Worm (Caenorhabditis elegans) whole organism, L4 larva: Measurements from ENCODE around the gene ZK632.4.

Source experiments
- F10B5.3 ChIP-seq: sonication (generic microtip); optimal IDR thresholded peaks from 2 replicates; lab custom pipeline; 2016; ENCODE audit warnings: mild to moderate bottlenecking, missing genetic modification characterization, missing compliant biosample characterization
- F26F4.8 ChIP-seq: fragments of 200-800 bp; sonication (Bioruptor generic); conservative IDR thresholded peaks from 2 replicates; pipeline ENCODE4 v1.3.6; 2022; ENCODE audit warnings: missing genetic modification characterization, missing compliant biosample characterization
- F44E2.7 ChIP-seq: fragments of 200-800 bp; sonication (Bioruptor generic); IDR thresholded peaks from 2 replicates; pipeline ENCODE4 v2.1.2; 2022; ENCODE audit warnings: missing genetic modification characterization, missing compliant biosample characterization
- F49E8.2 ChIP-seq: sonication (generic microtip); optimal IDR thresholded peaks from 2 replicates; lab custom pipeline; 2016; ENCODE audit warnings: missing compliant biosample characterization, mild to moderate bottlenecking, missing genetic modification characterization, borderline replicate concordance
- T20F7.1 ChIP-seq: fragments of 200-800 bp; sonication (Bioruptor generic); optimal IDR thresholded peaks from 2 replicates; lab custom pipeline; 2018; ENCODE audit warnings: mild to moderate bottlenecking, missing genetic modification characterization, missing compliant biosample characterization
- T26A8.4 ChIP-seq: fragments of 200-800 bp; sonication (Bioruptor generic); IDR thresholded peaks from 2 replicates; pipeline ENCODE4 v1.3.6; 2022; ENCODE audit warnings: missing genetic modification characterization, missing compliant biosample characterization
- ZK337.2 ChIP-seq: fragments of 200-800 bp; sonication (Bioruptor generic); IDR thresholded peaks from 2 replicates; pipeline ENCODE4 v1.3.6; 2022; ENCODE audit warnings: missing genetic modification reagents, missing genetic modification characterization, missing compliant biosample characterization
- ZK546.5 ChIP-seq, 2 experiments: sonication (generic microtip); optimal IDR thresholded peaks; 2 replicates each; lab custom pipeline; 2017; ENCODE audit warnings: missing biosample characterization in 2 of 2, missing genetic modification characterization in 2 of 2
- attf-4 ChIP-seq: sonication (generic microtip); optimal IDR thresholded peaks from 3 replicates; lab custom pipeline; 2017; ENCODE audit warnings: missing biosample characterization, missing genetic modification characterization
- ceh-28 ChIP-seq: fragments of 150-350 bp; optimal IDR thresholded peaks from 2 replicates; lab custom pipeline; 2014; ENCODE audit warnings: missing biosample characterization, missing genetic modification reagents, missing genetic modification characterization
- ceh-44 ChIP-seq: fragments of 200-800 bp; sonication (Bioruptor generic); IDR thresholded peaks from 2 replicates; pipeline ENCODE4 v1.3.6; 2022; ENCODE audit warnings: missing genetic modification reagents, missing genetic modification characterization, missing compliant biosample characterization
- ces-1 ChIP-seq: fragments of 150-350 bp; sonication (generic microtip); optimal IDR thresholded peaks from 4 replicates; lab custom pipeline; 2014; ENCODE audit warnings: missing biosample characterization, missing genetic modification reagents, missing genetic modification characterization
- cey-2 ChIP-seq: sonication (generic microtip); optimal IDR thresholded peaks from 3 replicates; lab custom pipeline; 2017; ENCODE audit warnings: missing genetic modification characterization, mild to moderate bottlenecking, missing compliant biosample characterization, antibody characterized with exemption, borderline replicate concordance; ENCODE audit not compliant: insufficient read depth
- daf-16 ChIP-seq, 3 experiments: sonication (generic microtip); optimal IDR thresholded peaks; 2 replicates each; lab custom pipeline; 2016 to 2017; ENCODE audit warnings: missing genetic modification characterization in 3 of 3, missing genetic modification reagents in 3 of 3, mild to moderate bottlenecking in 2 of 3, missing compliant biosample characterization in 2 of 3, missing biosample characterization in 1 of 3, moderate library complexity in 1 of 3
- daf-8 ChIP-seq: fragments of 200-800 bp; sonication (Bioruptor generic); IDR thresholded peaks from 2 replicates; pipeline ENCODE4 v1.3.6; 2022; ENCODE audit warnings: missing genetic modification characterization, missing compliant biosample characterization
- dmd-9 ChIP-seq: fragments of 200-800 bp; sonication (Bioruptor generic); IDR thresholded peaks from 2 replicates; pipeline ENCODE4 v1.3.6; 2022; ENCODE audit warnings: missing genetic modification reagents, missing genetic modification characterization, missing compliant biosample characterization
- dpl-1 ChIP-seq: fragments of 150-350 bp; optimal IDR thresholded peaks from 2 replicates; lab custom pipeline; 2014; ENCODE audit warnings: missing biosample characterization, missing genetic modification reagents, missing genetic modification characterization
- dve-1 ChIP-seq: sonication (generic microtip); optimal IDR thresholded peaks from 2 replicates; lab custom pipeline; 2017; ENCODE audit warnings: antibody characterized with exemption, mild to moderate bottlenecking, missing genetic modification characterization, missing compliant biosample characterization; ENCODE audit not compliant: insufficient read depth
- egl-43 ChIP-seq: fragments of 200-800 bp; sonication (Bioruptor generic); IDR thresholded peaks from 2 replicates; pipeline ENCODE4 v1.3.6; 2022; ENCODE audit warnings: missing genetic modification reagents, missing genetic modification characterization, missing compliant biosample characterization
- fkh-10 ChIP-seq: fragments of 150-350 bp; optimal IDR thresholded peaks from 2 replicates; lab custom pipeline; 2014; ENCODE audit warnings: missing biosample characterization, missing genetic modification reagents, missing genetic modification characterization
- hmg-1.1 ChIP-seq: fragments of 200-800 bp; sonication (Bioruptor generic); IDR thresholded peaks from 2 replicates; pipeline ENCODE4 v1.3.6; 2022; ENCODE audit warnings: missing genetic modification reagents, missing genetic modification characterization, missing compliant biosample characterization
- lin-38 ChIP-seq: fragments of 200-800 bp; sonication (Bioruptor generic); IDR thresholded peaks from 2 replicates; pipeline ENCODE4 v1.3.6; 2022; ENCODE audit warnings: missing genetic modification reagents, missing genetic modification characterization, missing compliant biosample characterization
- lsy-2 ChIP-seq, 2 experiments: fragments of 150-350 bp in 1 of 2; sonication (generic microtip) in 1 of 2; optimal IDR thresholded peaks; 2 replicates each; lab custom pipeline; 2014 to 2017; ENCODE audit warnings: missing biosample characterization in 2 of 2, missing genetic modification characterization in 2 of 2
- madf-5 ChIP-seq, 2 experiments: fragments of 200-800 bp; sonication (Bioruptor generic); IDR thresholded peaks; 2 replicates each; pipeline ENCODE4 v1.3.6; 2022; ENCODE audit warnings: missing compliant biosample characterization in 2 of 2, missing genetic modification characterization in 2 of 2
- mdt-29 ChIP-seq: fragments of 200-800 bp; sonication (Bioruptor generic); IDR thresholded peaks from 2 replicates; pipeline ENCODE4 v1.3.6; 2022; ENCODE audit warnings: missing genetic modification reagents, missing genetic modification characterization, missing compliant biosample characterization
- mep-1 ChIP-seq: fragments of 150-350 bp; sonication (generic microtip); optimal IDR thresholded peaks from 3 replicates; lab custom pipeline; 2014; ENCODE audit warnings: missing biosample characterization, missing genetic modification characterization
- mes-2 ChIP-seq: sonication (generic microtip); optimal IDR thresholded peaks from 2 replicates; lab custom pipeline; 2016; ENCODE audit warnings: missing genotype, mild to moderate bottlenecking, missing genetic modification characterization, missing compliant biosample characterization; ENCODE audit not compliant: poor library complexity, severe bottlenecking
- nhr-11 ChIP-seq: fragments of 150-350 bp; optimal IDR thresholded peaks from 2 replicates; lab custom pipeline; 2014; ENCODE audit warnings: missing biosample characterization, missing genetic modification characterization
- nhr-41 ChIP-seq: fragments of 200-800 bp; sonication (Bioruptor generic); IDR thresholded peaks from 2 replicates; pipeline ENCODE4 v1.3.6; 2022; ENCODE audit warnings: missing genetic modification reagents, missing genetic modification characterization, missing compliant biosample characterization
- nhr-42 ChIP-seq: fragments of 200-800 bp; sonication (Bioruptor generic); IDR thresholded peaks from 2 replicates; pipeline ENCODE4 v1.3.6; 2022; ENCODE audit warnings: missing genetic modification characterization, missing compliant biosample characterization
- nhr-48 ChIP-seq: sonication (generic microtip); optimal IDR thresholded peaks from 2 replicates; lab custom pipeline; 2016; ENCODE audit warnings: mild to moderate bottlenecking, missing genetic modification characterization, missing compliant biosample characterization
- nhr-6 ChIP-seq: fragments of 150-350 bp; optimal IDR thresholded peaks from 2 replicates; lab custom pipeline; 2014; ENCODE audit warnings: missing biosample characterization, missing genetic modification characterization
- pha-4 ChIP-seq, 2 experiments: fragments of 150-350 bp in 1 of 2; fragments of 200-800 bp in 1 of 2; sonication (Bioruptor generic) in 1 of 2; IDR thresholded peaks in 1 of 2; optimal IDR thresholded peaks in 1 of 2; 2 replicates each; pipeline versions ENCODE4 v1.3.6 to Lab custom; 2014 to 2022; ENCODE audit warnings: missing genetic modification characterization in 2 of 2, missing genetic modification reagents in 2 of 2, missing biosample characterization in 1 of 2, missing compliant biosample characterization in 1 of 2
- rbr-2 ChIP-seq: sonication (generic microtip); optimal IDR thresholded peaks from 2 replicates; lab custom pipeline; 2016; ENCODE audit warnings: missing genotype, missing genetic modification characterization, missing compliant biosample characterization
- set-16 ChIP-seq: fragments of 200-800 bp; sonication (Bioruptor generic); IDR thresholded peaks from 2 replicates; pipeline ENCODE4 v1.3.6; 2022; ENCODE audit warnings: missing genetic modification reagents, missing genetic modification characterization, missing compliant biosample characterization
- snpc-4 ChIP-seq: fragments of 150-350 bp; optimal IDR thresholded peaks from 2 replicates; lab custom pipeline; 2014; ENCODE audit warnings: missing biosample characterization, missing genetic modification characterization
- tra-1 ChIP-seq: fragments of 200-800 bp; sonication (Bioruptor generic); IDR thresholded peaks from 2 replicates; pipeline ENCODE4 v1.3.6; 2022; ENCODE audit warnings: missing genetic modification reagents, missing genetic modification characterization, missing compliant biosample characterization
- unc-62 ChIP-seq, 3 experiments: fragments of 150-350 bp in 1 of 3; sonication (generic microtip); optimal IDR thresholded peaks in 2 of 3; peaks in 1 of 3; 1 replicate in 1 of 3; 2 replicates in 2 of 3; lab custom pipeline; 2014 to 2017; ENCODE audit warnings: missing biosample characterization in 3 of 3, missing genetic modification characterization in 3 of 3, missing genetic modification reagents in 3 of 3, missing genotype in 1 of 3
- vab-7 ChIP-seq: fragments of 200-800 bp; sonication (Bioruptor generic); IDR thresholded peaks from 2 replicates; pipeline ENCODE4 v1.3.6; 2022; ENCODE audit warnings: missing genetic modification reagents, missing genetic modification characterization, missing compliant biosample characterization
- zag-1 ChIP-seq: fragments of 150-350 bp; optimal IDR thresholded peaks from 2 replicates; lab custom pipeline; 2014; ENCODE audit warnings: missing biosample characterization, missing genetic modification characterization
- zfp-2 ChIP-seq: sonication (generic microtip); optimal IDR thresholded peaks from 2 replicates; lab custom pipeline; 2016; ENCODE audit warnings: mild to moderate bottlenecking, missing genetic modification characterization, missing compliant biosample characterization
- zip-11 ChIP-seq: fragments of 200-800 bp; sonication (Bioruptor generic); IDR thresholded peaks from 2 replicates; pipeline ENCODE4 v1.3.6; 2022; ENCODE audit warnings: missing genetic modification characterization, missing compliant biosample characterization

Gene ZK632.4

DNA sequence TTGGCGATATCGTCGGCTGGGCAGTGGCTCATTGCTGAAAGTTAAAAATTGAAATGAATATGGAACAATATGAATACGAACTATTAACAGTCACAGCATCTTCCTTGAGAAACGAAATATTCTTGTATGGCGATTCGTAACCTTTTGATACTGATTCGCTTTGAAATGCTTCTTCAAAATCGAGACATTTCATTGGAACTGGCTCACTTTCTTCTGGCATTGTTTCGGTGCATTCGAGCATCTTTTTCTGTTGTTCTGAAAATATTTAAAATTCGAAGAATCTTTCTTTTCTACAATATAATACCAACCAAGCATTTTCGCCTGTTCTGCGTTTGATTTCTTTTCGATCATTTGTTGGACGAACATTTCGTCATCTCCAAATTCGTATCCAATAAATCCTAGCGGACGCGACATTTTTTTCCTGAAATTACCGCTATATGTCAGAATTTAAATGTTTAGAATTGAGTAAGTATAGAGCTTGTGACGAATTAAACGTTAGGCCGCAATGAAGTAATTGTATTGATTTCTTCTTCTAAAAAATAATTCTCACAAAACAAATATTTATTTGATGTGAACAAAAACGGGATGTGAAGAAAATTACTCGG lies 17.2 kb upstream of the ZK632.4 start, which contains the start of gene lin-52 (continued):
- no peak for TF ChIP-seq cey-2
- no peak for TF ChIP-seq madf-5 (GFP tag; IDR thresholded peaks at IDR 0.05; lab: Robert Waterston, UW)
- no peak for TF ChIP-seq daf-16 (GFP tag; optimal IDR thresholded peaks at IDR 0.05; lab: Kevin White, UChicago)
- peak; percentile 14 for TF ChIP-seq daf-16 (tag; optimal IDR thresholded peaks at IDR 0.05; lab: Kevin White, UChicago)
- no peak for TF ChIP-seq vab-7
- peak in 1 of 2 experiments; percentile 12 for TF ChIP-seq lsy-2 (tag; optimal IDR thresholded peaks at IDR 0.05; lab: Kevin White, UChicago)
- peak; percentile 22; the same call in 1 of the 2 replicates for TF ChIP-seq lin-38 (GFP tag; lab: Robert Waterston, UW)
- 0 out of 2 replicates have a peak, but pooled peaks have one; percentile 32 for TF ChIP-seq nhr-41 (GFP tag; lab: Robert Waterston, UW)
- TF ChIP-seq T20F7.1 (GFP tag; lab: Kevin White, UChicago): peak; percentile 50
- TF ChIP-seq T26A8.4: peak; percentile 23; the same call in 1 of the 2 replicates

DNA sequence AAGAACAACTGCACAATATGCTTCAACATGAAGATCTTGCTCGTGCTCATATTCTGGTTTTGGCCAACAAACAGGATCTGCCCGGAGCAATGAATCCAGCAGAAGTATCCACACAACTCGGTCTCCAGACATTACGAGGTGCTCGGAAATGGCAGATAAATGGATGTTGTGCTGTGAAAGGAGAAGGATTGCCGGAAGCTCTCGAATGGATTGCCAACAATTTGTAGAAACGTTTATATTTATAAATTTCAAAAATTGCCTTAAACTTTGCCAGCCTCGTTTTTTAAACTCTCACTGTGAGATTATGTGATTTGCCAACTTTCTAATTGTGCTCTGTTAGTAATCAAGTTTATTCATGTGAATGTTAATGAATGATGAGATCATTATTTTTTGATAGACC lies 16.5 kb upstream of the ZK632.4 start:
- TF ChIP-seq dve-1 (no peak), unc-62 (GFP tag; optimal IDR thresholded peaks at IDR 0.05 in 1 of 2; lab: Kevin White, UChicago) (peak in 1 of 2 experiments; percentile 97), unc-62 (tag; optimal IDR thresholded peaks at IDR 0.05; lab: Kevin White, UChicago) (no peak)

DNA sequence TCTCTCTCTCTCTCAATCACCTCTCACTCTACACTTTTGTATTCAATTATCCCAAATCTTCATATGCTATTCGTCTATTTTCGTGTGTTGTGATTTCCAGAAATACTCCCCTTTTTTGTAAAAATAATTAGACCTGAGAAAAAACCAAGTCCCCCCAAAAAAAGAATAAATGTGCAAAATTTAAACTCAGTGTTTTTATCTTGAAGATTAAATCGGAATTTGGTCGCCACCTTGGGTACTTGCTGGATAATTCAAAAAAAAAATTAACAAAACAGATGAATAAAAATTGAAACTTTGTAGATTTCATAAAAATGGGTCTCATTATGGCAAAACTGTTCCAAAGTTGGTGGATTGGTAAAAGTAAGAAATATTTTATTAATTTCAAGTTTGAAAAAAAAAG lies 15.7 kb upstream of the ZK632.4 start, which contains the start of gene arl-5:
Gene arl-5, plus strand, starts transcription at position 301 of the 400 bp plus-strand sequence.
- TF ChIP-seq snpc-4 (no peak), hmg-1.1 (GFP tag; lab: Robert Waterston, UW) (no peak), daf-8 (no peak), pha-4 (GFP tag; IDR thresholded peaks at IDR 0.05; lab: Robert Waterston, UW) (no peak), pha-4 (tag; optimal IDR thresholded peaks at IDR 0.05; lab: Kevin White, UChicago) (no peak), ceh-44 (no peak), daf-16 (GFP tag; optimal IDR thresholded peaks at IDR 0.05; lab: Kevin White, UChicago) (no peak), daf-16 (tag; optimal IDR thresholded peaks at IDR 0.05; lab: Kevin White, UChicago) (no peak), zfp-2 (no peak), tra-1 (GFP tag; lab: Robert Waterston, UW) (no peak), lin-38 (GFP tag; lab: Robert Waterston, UW) (no peak), zip-11 (GFP tag; lab: Robert Waterston, UW) (no peak), nhr-6 (tag; lab: Kevin White, UChicago) (no peak), F26F4.8 (GFP tag; lab: Robert Waterston, UW) (no peak), nhr-42 (GFP tag; lab: Robert Waterston, UW) (no peak), attf-4 (no peak), F10B5.3 (tag; lab: Kevin White, UChicago) (no peak), ZK337.2 (GFP tag; lab: Robert Waterston, UW) (no peak), rbr-2 (tag; lab: Kevin White, UChicago) (no peak), fkh-10 (GFP tag; lab: Kevin White, UChicago) (no peak), ceh-28 (no peak), dmd-9 (no peak)

DNA sequence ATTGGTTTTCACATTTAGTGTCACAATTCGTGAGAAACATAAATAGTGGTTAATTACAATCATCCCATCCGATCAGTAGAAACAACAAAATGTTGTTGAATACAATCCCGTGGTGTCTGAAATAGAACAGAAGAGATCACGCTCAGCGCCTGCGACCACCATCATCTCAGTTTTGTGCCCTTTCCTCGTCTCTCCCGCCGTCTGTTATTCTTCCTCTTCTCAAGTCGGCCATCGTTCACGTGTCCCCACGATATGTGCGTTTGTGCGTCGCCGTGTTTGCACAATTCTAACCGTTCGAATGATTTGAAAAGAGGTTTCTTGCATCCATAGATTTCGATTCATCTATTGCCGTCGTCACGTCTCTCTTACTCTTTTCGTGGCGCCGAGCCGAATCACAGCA lies 11.5 kb upstream of the ZK632.4 start, which contains the start of gene panl-3:
Gene panl-3, plus strand, starts transcription at position 294 of the 400 bp plus-strand sequence.
- no peak for TF ChIP-seq mdt-29 (GFP tag; lab: Robert Waterston, UW)
- TF ChIP-seq zfp-2: no peak
- TF ChIP-seq nhr-41 (GFP tag; lab: Robert Waterston, UW): no peak
- TF ChIP-seq mep-1 (tag; lab: Kevin White, UChicago): peak; percentile 63
- TF ChIP-seq nhr-11 (tag; lab: Kevin White, UChicago): no peak
- TF ChIP-seq ces-1 (GFP tag; lab: Kevin White, UChicago): no peak
- peak; percentile 63 for TF ChIP-seq dpl-1 (GFP tag; lab: Kevin White, UChicago)
- TF ChIP-seq zag-1: no peak
- TF ChIP-seq pha-4 (GFP tag; IDR thresholded peaks at IDR 0.05; lab: Robert Waterston, UW): no peak
- TF ChIP-seq pha-4 (tag; optimal IDR thresholded peaks at IDR 0.05; lab: Kevin White, UChicago): peak; percentile 16
- no peak for TF ChIP-seq F44E2.7 (GFP tag; lab: Robert Waterston, UW)
- no peak for TF ChIP-seq F10B5.3 (tag; lab: Kevin White, UChicago)
- TF ChIP-seq vab-7: no peak
- TF ChIP-seq set-16 (GFP tag; lab: Robert Waterston, UW): peak; percentile 23; the same call in 1 of the 2 replicates
- TF ChIP-seq dve-1: peak; percentile 58
- no peak for TF ChIP-seq ZK546.5 (tag; optimal IDR thresholded peaks at IDR 0.05; lab: Kevin White, UChicago)
- TF ChIP-seq F49E8.2 (tag; lab: Kevin White, UChicago): no peak
- TF ChIP-seq snpc-4: no peak
- TF ChIP-seq mes-2 (tag; lab: Kevin White, UChicago): peak; percentile 84
- no peak for TF ChIP-seq nhr-48
- no peak; the same call in 1 of the 2 replicates for TF ChIP-seq egl-43 (GFP tag; lab: Robert Waterston, UW)
- no peak for TF ChIP-seq ceh-28
